Fruit fly (Drosophila melanogaster) whole organism, embryonic: ENCODE data around the gene dj-1beta.

Experiments used
- Atf6 ChIP-seq: fragments of 200-800 bp; sonication (Bioruptor generic); IDR thresholded peaks from 2 replicates; pipeline ENCODE4 v1.3.6; 2022; ENCODE audit warnings: missing biosample characterization, missing genetic modification characterization
- Bdp1 ChIP-seq: fragments of 200-800 bp; sonication (Bioruptor generic); optimal IDR thresholded peaks from 3 replicates; lab custom pipeline; 2016; ENCODE audit warnings: missing biosample characterization, missing genetic modification characterization
- CG11456 ChIP-seq: fragments of 200-800 bp; sonication (Bioruptor generic); IDR thresholded peaks from 3 replicates; pipeline ENCODE4 v1.3.6; 2022; ENCODE audit warnings: missing biosample characterization, missing genetic modification characterization
- CG12155 ChIP-seq: fragments of 200-800 bp; sonication (Bioruptor generic); optimal IDR thresholded peaks from 3 replicates; lab custom pipeline; 2016; ENCODE audit warnings: missing biosample characterization, missing genetic modification characterization
- CG17359 ChIP-seq: fragments of 200-800 bp; sonication (Bioruptor generic); optimal IDR thresholded peaks from 3 replicates; lab custom pipeline; 2018; ENCODE audit warnings: missing biosample characterization, mild to moderate bottlenecking, missing genetic modification characterization, moderate library complexity
- CG18619 ChIP-seq: fragments of 200-800 bp; sonication (Bioruptor generic); optimal IDR thresholded peaks from 3 replicates; lab custom pipeline; 2017; ENCODE audit warnings: missing biosample characterization, mild to moderate bottlenecking, missing genetic modification characterization
- CG2116 ChIP-seq: fragments of 200-800 bp; sonication (Bioruptor generic); optimal IDR thresholded peaks from 3 replicates; lab custom pipeline; 2018; ENCODE audit warnings: missing biosample characterization, mild to moderate bottlenecking, missing genetic modification characterization
- CG3065 ChIP-seq: fragments of 200-800 bp; sonication (Bioruptor generic); optimal IDR thresholded peaks from 2 replicates; lab custom pipeline; 2016; ENCODE audit warnings: missing biosample characterization, missing genetic modification characterization
- CG31365 ChIP-seq: fragments of 200-800 bp; sonication (Bioruptor generic); optimal IDR thresholded peaks from 2 replicates; lab custom pipeline; 2018; ENCODE audit warnings: missing biosample characterization, mild to moderate bottlenecking, missing genetic modification characterization
- CG3281 ChIP-seq: fragments of 200-800 bp; sonication (Bioruptor generic); optimal IDR thresholded peaks from 3 replicates; lab custom pipeline; 2017; ENCODE audit warnings: missing biosample characterization, mild to moderate bottlenecking, missing genetic modification characterization
- CG5180 ChIP-seq: fragments of 200-800 bp; sonication (Bioruptor generic); optimal IDR thresholded peaks from 3 replicates; lab custom pipeline; 2017; ENCODE audit warnings: missing biosample characterization, missing genetic modification characterization, mild to moderate bottlenecking, moderate library complexity, missing genetic modification reagents
- CG6654 ChIP-seq: fragments of 200-800 bp; sonication (Bioruptor generic); optimal IDR thresholded peaks from 2 replicates; lab custom pipeline; 2017; ENCODE audit warnings: missing biosample characterization, mild to moderate bottlenecking, missing genetic modification characterization
- CG6854 ChIP-seq: fragments of 200-800 bp; sonication (Bioruptor generic); optimal IDR thresholded peaks from 3 replicates; lab custom pipeline; 2017; ENCODE audit warnings: missing biosample characterization, mild to moderate bottlenecking, missing genetic modification characterization
- CG8290 ChIP-seq, 3 experiments: fragments of 200-800 bp; sonication (Bioruptor generic); optimal IDR thresholded peaks; 2 replicates each; lab custom pipeline; 2016 to 2019; ENCODE audit warnings: missing biosample characterization in 3 of 3, missing genetic modification characterization in 3 of 3, mild to moderate bottlenecking in 2 of 3, moderate library complexity in 1 of 3
- CG8388 ChIP-seq: fragments of 200-800 bp; sonication (Bioruptor generic); optimal IDR thresholded peaks from 2 replicates; lab custom pipeline; 2019; ENCODE audit warnings: missing biosample characterization, mild to moderate bottlenecking, missing genetic modification characterization, moderate library complexity
- CG8765 ChIP-seq: fragments of 200-800 bp; sonication (Bioruptor generic); IDR thresholded peaks from 2 replicates; pipeline ENCODE4 v1.3.6; 2022; ENCODE audit warnings: missing biosample characterization, missing genetic modification characterization
- CG9215 ChIP-seq: fragments of 200-800 bp; sonication (Bioruptor generic); IDR thresholded peaks from 2 replicates; pipeline ENCODE4 v1.3.6; 2022; ENCODE audit warnings: missing biosample characterization, missing genetic modification characterization
- CG9932 ChIP-seq: fragments of 200-800 bp; sonication (Bioruptor generic); IDR thresholded peaks from 2 replicates; pipeline ENCODE4 v1.3.6; 2022; ENCODE audit warnings: missing biosample characterization, missing genetic modification characterization
- CoRest ChIP-seq: fragments of 200-800 bp; sonication (Bioruptor generic); optimal IDR thresholded peaks from 3 replicates; lab custom pipeline; 2018; ENCODE audit warnings: missing biosample characterization, mild to moderate bottlenecking, missing genetic modification characterization, moderate library complexity
- D19A ChIP-seq: fragments of 200-800 bp; optimal IDR thresholded peaks from 3 replicates; lab custom pipeline; 2019; ENCODE audit warnings: missing biosample characterization, mild to moderate bottlenecking, missing genetic modification characterization, moderate library complexity
- Dek ChIP-seq: fragments of 200-800 bp; sonication (Bioruptor generic); optimal IDR thresholded peaks from 3 replicates; lab custom pipeline; 2019; ENCODE audit warnings: missing biosample characterization, mild to moderate bottlenecking, missing genetic modification characterization, moderate library complexity
- Dref ChIP-seq: fragments of 200-800 bp; sonication (Bioruptor generic); IDR thresholded peaks from 2 replicates; pipeline ENCODE4 v1.3.6; 2022; ENCODE audit warnings: missing biosample characterization, missing genetic modification characterization
- H2.0 ChIP-seq: fragments of 200-800 bp; sonication (Bioruptor generic); IDR thresholded peaks from 2 replicates; pipeline ENCODE4 v1.3.6; 2022; ENCODE audit warnings: missing biosample characterization, missing genetic modification characterization
- HLH4C ChIP-seq: fragments of 200-800 bp; sonication (Bioruptor generic); IDR thresholded peaks from 3 replicates; pipeline ENCODE4 v1.3.6; 2022; ENCODE audit warnings: missing biosample characterization, missing genetic modification characterization; ENCODE audit not compliant: partially characterized antibody
- Hey ChIP-seq: fragments of 200-800 bp; sonication (Bioruptor generic); optimal IDR thresholded peaks from 3 replicates; lab custom pipeline; 2018; ENCODE audit warnings: missing biosample characterization, mild to moderate bottlenecking, missing genetic modification characterization
- HmgD ChIP-seq: fragments of 200-800 bp; sonication (Bioruptor generic); optimal IDR thresholded peaks from 3 replicates; lab custom pipeline; 2016; ENCODE audit warnings: missing biosample characterization, missing genetic modification characterization
- Lhr ChIP-seq: fragments of 200-800 bp; sonication (Bioruptor generic); optimal IDR thresholded peaks from 3 replicates; lab custom pipeline; 2017; ENCODE audit warnings: mild to moderate bottlenecking, missing biosample characterization, missing genetic modification reagents, missing genetic modification characterization
- Poxn ChIP-seq: fragments of 200-800 bp; sonication (Bioruptor generic); IDR thresholded peaks from 2 replicates; pipeline ENCODE4 v1.3.6; 2022; ENCODE audit warnings: missing biosample characterization, missing genetic modification characterization
- Sox102F ChIP-seq: fragments of 200-800 bp; sonication (Bioruptor generic); optimal IDR thresholded peaks from 2 replicates; lab custom pipeline; 2018; ENCODE audit warnings: missing biosample characterization, mild to moderate bottlenecking, missing genetic modification characterization, moderate library complexity
- ac ChIP-seq: fragments of 200-800 bp; sonication (Bioruptor generic); optimal IDR thresholded peaks from 3 replicates; lab custom pipeline; 2017; ENCODE audit warnings: missing biosample characterization, mild to moderate bottlenecking, missing genetic modification characterization
- ci ChIP-seq: fragments of 200-800 bp; sonication (Bioruptor generic); IDR thresholded peaks from 3 replicates; pipeline ENCODE4 v1.3.6; 2022; ENCODE audit warnings: missing biosample characterization, missing genetic modification characterization
- danr ChIP-seq: fragments of 200-800 bp; sonication (Bioruptor generic); IDR thresholded peaks from 2 replicates; pipeline ENCODE4 v1.3.6; 2022; ENCODE audit warnings: missing biosample characterization, missing genetic modification characterization
- exex ChIP-seq: fragments of 200-800 bp; sonication (Bioruptor generic); optimal IDR thresholded peaks from 4 replicates; lab custom pipeline; 2018; ENCODE audit warnings: missing biosample characterization, mild to moderate bottlenecking, missing genetic modification characterization, moderate library complexity
- grn ChIP-seq: fragments of 200-800 bp; sonication (Bioruptor generic); optimal IDR thresholded peaks from 3 replicates; lab custom pipeline; 2017; ENCODE audit warnings: missing biosample characterization, missing genetic modification characterization
- gro ChIP-seq: fragments of 200-800 bp; sonication (Bioruptor generic); optimal IDR thresholded peaks from 2 replicates; lab custom pipeline; 2016; ENCODE audit warnings: missing biosample characterization, missing genetic modification characterization
- gt ChIP-seq: fragments of 200-800 bp; sonication (Bioruptor generic); IDR thresholded peaks from 2 replicates; pipeline ENCODE4 v1.3.6; 2022; ENCODE audit warnings: missing biosample characterization, missing genetic modification characterization
- hkb ChIP-seq, 2 experiments: fragments of 200-800 bp in 1 of 2; fragments of >200 bp in 1 of 2; sonication (Bioruptor generic) in 1 of 2; IDR thresholded peaks in 1 of 2; optimal IDR thresholded peaks in 1 of 2; 2 replicates each; pipeline versions ENCODE4 v1.3.6 to Lab custom; 2017 to 2022; ENCODE audit warnings: missing biosample characterization in 1 of 2, missing genetic modification characterization in 1 of 2
- insv ChIP-seq, 2 experiments: fragments of 200-800 bp; sonication (Bioruptor generic); optimal IDR thresholded peaks; 3 replicates each; lab custom pipeline; 2016 to 2018; ENCODE audit warnings: missing biosample characterization in 2 of 2, missing genetic modification characterization in 2 of 2
- lola ChIP-seq, 3 experiments: fragments of >200 bp in 2 of 3; fragments of 200-800 bp in 1 of 3; sonication (Bioruptor generic) in 1 of 3; optimal IDR thresholded peaks; 2 replicates each; lab custom pipeline; 2017 to 2019; ENCODE audit warnings: missing biosample characterization in 3 of 3, missing genetic modification characterization in 3 of 3, mild to moderate bottlenecking in 1 of 3, moderate library complexity in 1 of 3
- nerfin-2 ChIP-seq: fragments of 200-800 bp; sonication (Bioruptor generic); IDR thresholded peaks from 2 replicates; pipeline ENCODE4 v1.3.6; 2022; ENCODE audit warnings: missing biosample characterization, missing genetic modification characterization; ENCODE audit not compliant: partially characterized antibody
- ranshi ChIP-seq: fragments of 200-800 bp; sonication (Bioruptor generic); IDR thresholded peaks from 2 replicates; pipeline ENCODE4 v1.3.6; 2022; ENCODE audit warnings: missing biosample characterization, missing genetic modification characterization
- sd ChIP-seq: fragments of 200-800 bp; sonication (Bioruptor generic); optimal IDR thresholded peaks from 3 replicates; lab custom pipeline; 2018; ENCODE audit warnings: missing biosample characterization, mild to moderate bottlenecking, missing genetic modification characterization, moderate library complexity
- tna ChIP-seq: fragments of 200-800 bp; sonication (Bioruptor generic); IDR thresholded peaks from 2 replicates; pipeline ENCODE4 v1.3.6; 2022; ENCODE audit warnings: missing biosample characterization, missing genetic modification characterization; ENCODE audit not compliant: partially characterized antibody
- twi ChIP-seq: fragments of 200-800 bp; optimal IDR thresholded peaks from 2 replicates; lab custom pipeline; 2019; ENCODE audit warnings: missing biosample characterization, mild to moderate bottlenecking, missing genetic modification characterization, moderate library complexity
- wor ChIP-seq: fragments of 200-800 bp; sonication (Bioruptor generic); IDR thresholded peaks from 2 replicates; pipeline ENCODE4 v1.3.6; 2022; ENCODE audit warnings: missing biosample characterization, missing genetic modification characterization

Gene dj-1beta

dm6 chr3R:30812401-30813207 is 5.7 kb downstream of the dj-1beta start (continued):
- TF ChIP-seq H2.0 (peak; percentile 35; the same call in 1 of the 2 replicates), Sox102F (GFP tag; lab: Kevin White, UChicago) (peak; percentile 75), CG6654 (GFP tag; lab: Kevin White, UChicago) (no peak), CG8388 (GFP tag; lab: Kevin White, UChicago) (peak; percentile 61), exex (tag; lab: Kevin White, UChicago) (peak; percentile 45), HLH4C (GFP tag; lab: Robert Waterston, UW) (no peak), Dref (GFP tag; lab: Robert Waterston, UW) (no peak), grn (no peak), CG9932 (GFP tag; lab: Robert Waterston, UW) (peak; percentile 24; the same call in 1 of the 2 replicates), CG5180 (GFP tag; lab: Kevin White, UChicago) (peak; percentile 31), CG18619 (peak; percentile 22), CG8290 (GFP tag; optimal IDR thresholded peaks at IDR 0.05; lab: Kevin White, UChicago) (no peak), CG8290 (tag; optimal IDR thresholded peaks at IDR 0.05; lab: Kevin White, UChicago) (peak in 1 of 2 experiments; percentile 33), D19A (tag; lab: Kevin White, UChicago) (peak; percentile 22)

DNA sequence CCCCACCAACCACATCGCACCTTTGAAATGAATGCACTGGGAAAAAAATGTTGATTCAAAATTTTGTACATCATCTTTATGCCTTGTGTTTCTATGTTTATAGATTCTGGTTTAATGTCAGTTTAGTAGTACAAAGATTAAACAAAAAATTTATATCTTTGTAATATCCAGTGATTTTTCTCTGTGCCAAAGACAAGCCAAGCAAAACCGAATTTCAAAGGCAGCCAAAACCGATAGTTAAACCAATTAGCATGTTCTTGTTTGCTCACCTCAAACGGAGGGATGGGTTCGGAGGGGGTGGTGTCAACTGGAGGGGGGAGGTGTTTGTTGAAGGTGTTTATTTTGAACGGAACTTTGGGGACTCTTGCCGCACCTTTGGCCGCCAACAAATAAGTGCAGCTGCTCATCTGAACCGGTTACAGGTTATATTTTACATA is 7.0 kb downstream of the dj-1beta start:
- peak; percentile 72; the same call in 1 of the 2 replicates for TF ChIP-seq danr (GFP tag; lab: Robert Waterston, UW)
- TF ChIP-seq CG8765 (GFP tag; lab: Robert Waterston, UW), result peak; percentile 38; the same call in 1 of the 2 replicates
- peak; percentile 69 for TF ChIP-seq CG6854 (GFP tag; lab: Kevin White, UChicago)
- peak; percentile 62 for TF ChIP-seq wor
- no peak for TF ChIP-seq nerfin-2 (GFP tag; lab: Robert Waterston, UW)
- no peak for TF ChIP-seq insv (GFP tag; optimal IDR thresholded peaks at IDR 0.05; lab: Kevin White, UChicago)
- no peak for TF ChIP-seq Hey (tag; lab: Kevin White, UChicago)
- peak; percentile 42 for TF ChIP-seq CG31365 (tag; lab: Kevin White, UChicago)
- TF ChIP-seq ranshi (GFP tag; lab: Robert Waterston, UW), result peak; percentile 89
- peak; percentile 58 for TF ChIP-seq Bdp1 (GFP tag; lab: Kevin White, UChicago)
- peak; percentile 45 for TF ChIP-seq twi (tag; lab: Kevin White, UChicago)
- peak; percentile 80 for TF ChIP-seq CG3281 (GFP tag; lab: Kevin White, UChicago)
- TF ChIP-seq hkb (optimal IDR thresholded peaks at IDR 0.05; lab: Kevin White, UChicago), result no peak
- peak; percentile 93 for TF ChIP-seq hkb (GFP tag; IDR thresholded peaks at IDR 0.05; lab: Robert Waterston, UW)
- TF ChIP-seq ci (GFP tag; lab: Robert Waterston, UW), result peak; percentile 91
- TF ChIP-seq CoRest (tag; lab: Kevin White, UChicago), result peak; percentile 77
- TF ChIP-seq CG2116, result peak; percentile 14
- peak; percentile 14; the same call in 1 of the 2 replicates for TF ChIP-seq gt (GFP tag; lab: Robert Waterston, UW)
- TF ChIP-seq HmgD, result no peak
- TF ChIP-seq tna (GFP tag; lab: Robert Waterston, UW), result no peak
- TF ChIP-seq Atf6 (GFP tag; lab: Robert Waterston, UW), result peak; percentile 85; the same call in 1 of the 2 replicates
- TF ChIP-seq lola (GFP tag; optimal IDR thresholded peaks at IDR 0.05; lab: Kevin White, UChicago), result peak in 1 of 3 experiments; percentile 78
- peak; percentile 64; the same call in 1 of the 3 replicates for TF ChIP-seq CG11456 (GFP tag; lab: Robert Waterston, UW)
- TF ChIP-seq grn, result peak; percentile 31
- peak; percentile 71 for TF ChIP-seq Dek (tag; lab: Kevin White, UChicago)
- TF ChIP-seq CG3065 (GFP tag; lab: Kevin White, UChicago), result peak; percentile 62
- peak; percentile 95 for TF ChIP-seq CG17359 (tag; lab: Kevin White, UChicago)
- peak; percentile 75 for TF ChIP-seq CG5180 (GFP tag; lab: Kevin White, UChicago)
- peak; percentile 75 for TF ChIP-seq gro (GFP tag; lab: Kevin White, UChicago)
- peak; percentile 63 for TF ChIP-seq sd (tag; lab: Kevin White, UChicago)
- TF ChIP-seq CG12155 (GFP tag; lab: Kevin White, UChicago), result peak; percentile 72
- TF ChIP-seq Poxn (GFP tag; lab: Robert Waterston, UW), result no peak
- TF ChIP-seq Lhr (GFP tag; lab: Kevin White, UChicago), result peak; percentile 46
- TF ChIP-seq ac (GFP tag; lab: Kevin White, UChicago), result peak; percentile 20
- TF ChIP-seq CG9215 (GFP tag; lab: Robert Waterston, UW), result peak; percentile 71
